Worm (Caenorhabditis elegans) whole organism, L4 larva: Measurements from ENCODE around the gene ZK1320.3.

Source experiments
- D1046.2 ChIP-seq: fragments of 200-800 bp; sonication (Bioruptor generic); IDR thresholded peaks from 2 replicates; pipeline ENCODE4 v1.3.6; 2022; ENCODE audit warnings: missing genetic modification characterization, missing compliant biosample characterization
- F10B5.3 ChIP-seq: sonication (generic microtip); optimal IDR thresholded peaks from 2 replicates; lab custom pipeline; 2016; ENCODE audit warnings: mild to moderate bottlenecking, missing genetic modification characterization, missing compliant biosample characterization
- F37D6.2 ChIP-seq: sonication (generic microtip); optimal IDR thresholded peaks from 2 replicates; lab custom pipeline; 2016; ENCODE audit warnings: mild to moderate bottlenecking, missing genetic modification characterization, missing compliant biosample characterization
- F44E2.7 ChIP-seq: fragments of 200-800 bp; sonication (Bioruptor generic); IDR thresholded peaks from 2 replicates; pipeline ENCODE4 v2.1.2; 2022; ENCODE audit warnings: missing genetic modification characterization, missing compliant biosample characterization
- R02D3.7 ChIP-seq: fragments of 150-350 bp; sonication (generic microtip); optimal IDR thresholded peaks from 3 replicates; lab custom pipeline; 2014; ENCODE audit warnings: missing biosample characterization, missing genetic modification characterization
- Y105C5A.15 ChIP-seq: fragments of 200-800 bp; sonication (Bioruptor generic); IDR thresholded peaks from 2 replicates; pipeline ENCODE4 v1.3.6; 2022; ENCODE audit warnings: missing genetic modification characterization, missing compliant biosample characterization
- Y48G9A.11 ChIP-seq: fragments of 200-800 bp; sonication (Bioruptor generic); IDR thresholded peaks from 2 replicates; pipeline ENCODE4 v1.3.6; 2022; ENCODE audit warnings: missing genetic modification reagents, missing genetic modification characterization, missing compliant biosample characterization
- Y5F2A.4 ChIP-seq: fragments of 200-800 bp; sonication (Bioruptor generic); optimal IDR thresholded peaks from 2 replicates; lab custom pipeline; 2018; ENCODE audit warnings: mild to moderate bottlenecking, missing genetic modification characterization, missing compliant biosample characterization
- Y75B8A.6 ChIP-seq: fragments of 200-800 bp; sonication (Bioruptor generic); IDR thresholded peaks from 2 replicates; pipeline ENCODE4 v1.3.6; 2022; ENCODE audit warnings: missing genetic modification reagents, missing genetic modification characterization, missing compliant biosample characterization
- aha-1 ChIP-seq: fragments of 150-350 bp; peaks from one replicate; lab custom pipeline; 2014; ENCODE audit warnings: missing biosample characterization, missing genetic modification characterization
- ama-1 ChIP-seq: fragments of 150-350 bp; optimal IDR thresholded peaks from 2 replicates; lab custom pipeline; 2014; ENCODE audit warnings: inconsistent platforms, mixed read lengths
- ceh-44 ChIP-seq: fragments of 200-800 bp; sonication (Bioruptor generic); IDR thresholded peaks from 2 replicates; pipeline ENCODE4 v1.3.6; 2022; ENCODE audit warnings: missing genetic modification reagents, missing genetic modification characterization, missing compliant biosample characterization
- ceh-62 ChIP-seq: sonication (generic microtip); optimal IDR thresholded peaks from 2 replicates; lab custom pipeline; 2017; ENCODE audit warnings: missing biosample characterization, missing genetic modification characterization
- ceh-82 ChIP-seq: sonication (generic microtip); optimal IDR thresholded peaks from 2 replicates; lab custom pipeline; 2017; ENCODE audit warnings: missing biosample characterization, missing genetic modification characterization
- daf-16 ChIP-seq, 3 experiments: sonication (generic microtip); optimal IDR thresholded peaks; 2 replicates each; lab custom pipeline; 2016 to 2017; ENCODE audit warnings: missing genetic modification characterization in 3 of 3, missing genetic modification reagents in 3 of 3, mild to moderate bottlenecking in 2 of 3, missing compliant biosample characterization in 2 of 3, missing biosample characterization in 1 of 3, moderate library complexity in 1 of 3
- daf-19 ChIP-seq: fragments of 200-800 bp; sonication (Bioruptor generic); conservative IDR thresholded peaks from 2 replicates; pipeline ENCODE4 v1.3.6; 2022; ENCODE audit warnings: missing genetic modification characterization, missing compliant biosample characterization
- dmd-6 ChIP-seq: fragments of 200-800 bp; sonication (Bioruptor generic); IDR thresholded peaks from 2 replicates; pipeline ENCODE4 v1.3.6; 2022; ENCODE audit warnings: missing genetic modification reagents, missing genetic modification characterization, missing compliant biosample characterization
- dmd-8 ChIP-seq: fragments of 200-800 bp; sonication (Bioruptor generic); IDR thresholded peaks from 2 replicates; pipeline ENCODE4 v1.3.6; 2022; ENCODE audit warnings: missing genetic modification characterization, missing compliant biosample characterization
- dmd-9 ChIP-seq: fragments of 200-800 bp; sonication (Bioruptor generic); IDR thresholded peaks from 2 replicates; pipeline ENCODE4 v1.3.6; 2022; ENCODE audit warnings: missing genetic modification reagents, missing genetic modification characterization, missing compliant biosample characterization
- egl-27 ChIP-seq: sonication (generic microtip); optimal IDR thresholded peaks from 3 replicates; lab custom pipeline; 2017; ENCODE audit warnings: missing biosample characterization, missing genetic modification reagents, missing genetic modification characterization
- fkh-10 ChIP-seq: fragments of 150-350 bp; optimal IDR thresholded peaks from 2 replicates; lab custom pipeline; 2014; ENCODE audit warnings: missing biosample characterization, missing genetic modification reagents, missing genetic modification characterization
- fos-1 ChIP-seq: fragments of 150-350 bp; optimal IDR thresholded peaks from 2 replicates; lab custom pipeline; 2014; ENCODE audit warnings: missing biosample characterization, missing genetic modification characterization
- hlh-30 ChIP-seq: sonication (generic microtip); optimal IDR thresholded peaks from 2 replicates; lab custom pipeline; 2017; ENCODE audit warnings: antibody characterized with exemption, mild to moderate bottlenecking, missing genetic modification characterization, missing compliant biosample characterization; ENCODE audit not compliant: insufficient read depth
- hmg-1.1 ChIP-seq: fragments of 200-800 bp; sonication (Bioruptor generic); IDR thresholded peaks from 2 replicates; pipeline ENCODE4 v1.3.6; 2022; ENCODE audit warnings: missing genetic modification reagents, missing genetic modification characterization, missing compliant biosample characterization
- lim-7 ChIP-seq: fragments of 200-800 bp; sonication (Bioruptor generic); IDR thresholded peaks from 2 replicates; pipeline ENCODE4 v1.3.6; 2022; ENCODE audit warnings: missing genetic modification characterization, missing compliant biosample characterization
- lin-38 ChIP-seq: fragments of 200-800 bp; sonication (Bioruptor generic); IDR thresholded peaks from 2 replicates; pipeline ENCODE4 v1.3.6; 2022; ENCODE audit warnings: missing genetic modification reagents, missing genetic modification characterization, missing compliant biosample characterization
- lin-39 ChIP-seq: fragments of 150-350 bp; optimal IDR thresholded peaks from 2 replicates; lab custom pipeline; 2014; ENCODE audit warnings: missing biosample characterization, missing genetic modification reagents, missing genetic modification characterization
- lsy-2 ChIP-seq, 2 experiments: fragments of 150-350 bp in 1 of 2; sonication (generic microtip) in 1 of 2; optimal IDR thresholded peaks; 2 replicates each; lab custom pipeline; 2014 to 2017; ENCODE audit warnings: missing biosample characterization in 2 of 2, missing genetic modification characterization in 2 of 2
- mdl-1 ChIP-seq, 2 experiments: fragments of 150-350 bp in 1 of 2; sonication (generic microtip) in 1 of 2; optimal IDR thresholded peaks; 2 replicates each; lab custom pipeline; 2014 to 2017; ENCODE audit warnings: missing biosample characterization in 2 of 2, missing genetic modification characterization in 2 of 2
- mdt-29 ChIP-seq: fragments of 200-800 bp; sonication (Bioruptor generic); IDR thresholded peaks from 2 replicates; pipeline ENCODE4 v1.3.6; 2022; ENCODE audit warnings: missing genetic modification reagents, missing genetic modification characterization, missing compliant biosample characterization
- mep-1 ChIP-seq: fragments of 150-350 bp; sonication (generic microtip); optimal IDR thresholded peaks from 3 replicates; lab custom pipeline; 2014; ENCODE audit warnings: missing biosample characterization, missing genetic modification characterization
- mxl-3 ChIP-seq: fragments of 200-800 bp; sonication (Bioruptor generic); optimal IDR thresholded peaks from 2 replicates; lab custom pipeline; 2018; ENCODE audit warnings: mild to moderate bottlenecking, missing genetic modification characterization, missing compliant biosample characterization
- nhr-11 ChIP-seq: fragments of 150-350 bp; optimal IDR thresholded peaks from 2 replicates; lab custom pipeline; 2014; ENCODE audit warnings: missing biosample characterization, missing genetic modification characterization
- nhr-111 ChIP-seq: fragments of 200-800 bp; sonication (Bioruptor generic); optimal IDR thresholded peaks from 2 replicates; lab custom pipeline; 2018; ENCODE audit warnings: mild to moderate bottlenecking, missing genetic modification characterization, missing compliant biosample characterization
- nhr-237 ChIP-seq: sonication (generic microtip); optimal IDR thresholded peaks from 2 replicates; lab custom pipeline; 2017; ENCODE audit warnings: missing biosample characterization, missing genetic modification characterization
- nhr-28 ChIP-seq: fragments of 150-350 bp; optimal IDR thresholded peaks from 2 replicates; lab custom pipeline; 2014; ENCODE audit warnings: missing biosample characterization, missing genetic modification characterization
- nhr-6 ChIP-seq: fragments of 150-350 bp; optimal IDR thresholded peaks from 2 replicates; lab custom pipeline; 2014; ENCODE audit warnings: missing biosample characterization, missing genetic modification characterization
- nhr-77 ChIP-seq: fragments of 150-350 bp; optimal IDR thresholded peaks from 2 replicates; lab custom pipeline; 2014; ENCODE audit warnings: missing biosample characterization, missing genetic modification characterization
- pqm-1 ChIP-seq: sonication (generic microtip); optimal IDR thresholded peaks from 2 replicates; lab custom pipeline; 2017; ENCODE audit warnings: missing biosample characterization, missing genetic modification characterization
- saeg-2 ChIP-seq: fragments of 200-800 bp; sonication (Bioruptor generic); IDR thresholded peaks from 2 replicates; pipeline ENCODE4 v1.3.6; 2022; ENCODE audit warnings: missing genetic modification reagents, missing genetic modification characterization, missing compliant biosample characterization
- set-16 ChIP-seq: fragments of 200-800 bp; sonication (Bioruptor generic); IDR thresholded peaks from 2 replicates; pipeline ENCODE4 v1.3.6; 2022; ENCODE audit warnings: missing genetic modification reagents, missing genetic modification characterization, missing compliant biosample characterization
- skn-1 ChIP-seq: fragments of 150-350 bp; optimal IDR thresholded peaks from 2 replicates; lab custom pipeline; 2014; ENCODE audit warnings: missing biosample characterization, missing genetic modification characterization
- spr-1 ChIP-seq: sonication (generic microtip); optimal IDR thresholded peaks from 2 replicates; lab custom pipeline; 2016; ENCODE audit warnings: mild to moderate bottlenecking, missing genetic modification characterization, missing compliant biosample characterization
- spr-3 ChIP-seq: fragments of 200-800 bp; sonication (Bioruptor generic); optimal IDR thresholded peaks from 2 replicates; lab custom pipeline; 2018; ENCODE audit warnings: mild to moderate bottlenecking, missing genetic modification characterization, missing compliant biosample characterization
- tra-1 ChIP-seq: fragments of 200-800 bp; sonication (Bioruptor generic); IDR thresholded peaks from 2 replicates; pipeline ENCODE4 v1.3.6; 2022; ENCODE audit warnings: missing genetic modification reagents, missing genetic modification characterization, missing compliant biosample characterization
- unc-39 ChIP-seq: sonication (generic microtip); optimal IDR thresholded peaks from 2 replicates; lab custom pipeline; 2017; ENCODE audit warnings: missing biosample characterization, missing genetic modification characterization
- unc-62 ChIP-seq, 3 experiments: fragments of 150-350 bp in 1 of 3; sonication (generic microtip); optimal IDR thresholded peaks in 2 of 3; peaks in 1 of 3; 1 replicate in 1 of 3; 2 replicates in 2 of 3; lab custom pipeline; 2014 to 2017; ENCODE audit warnings: missing biosample characterization in 3 of 3, missing genetic modification characterization in 3 of 3, missing genetic modification reagents in 3 of 3, missing genotype in 1 of 3
- zfp-2 ChIP-seq: sonication (generic microtip); optimal IDR thresholded peaks from 2 replicates; lab custom pipeline; 2016; ENCODE audit warnings: mild to moderate bottlenecking, missing genetic modification characterization, missing compliant biosample characterization
- zfp-3 ChIP-seq: fragments of 200-800 bp; sonication (Bioruptor generic); conservative IDR thresholded peaks from 2 replicates; pipeline ENCODE4 v1.3.6; 2022; ENCODE audit warnings: missing genetic modification reagents, missing genetic modification characterization, missing compliant biosample characterization

Gene ZK1320.3

DNA sequence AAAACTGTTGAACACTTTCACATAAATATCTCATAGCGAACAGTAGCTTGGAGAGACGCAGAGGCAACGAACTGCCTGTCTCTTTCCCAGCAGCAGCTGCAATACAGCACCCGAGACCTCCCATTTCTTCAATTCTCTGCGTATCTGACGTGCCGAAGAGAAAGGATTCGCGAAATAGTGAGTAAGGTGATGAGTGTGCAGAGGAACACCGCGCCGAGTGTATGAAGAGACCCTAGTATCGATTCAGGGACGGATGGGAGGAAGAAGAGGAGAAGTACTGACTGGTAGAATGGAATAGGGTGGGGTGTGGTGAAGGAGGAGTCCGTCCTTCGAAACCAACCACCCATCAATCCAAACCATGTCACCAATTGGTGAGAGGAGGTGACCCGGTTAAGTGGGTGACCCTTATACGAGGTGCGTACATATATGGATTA lies 14.1 kb downstream of the ZK1320.3 start (continued):
- TF ChIP-seq skn-1 (tag; lab: Kevin White, UChicago) (no peak), spr-1 (tag; lab: Kevin White, UChicago) (peak; percentile 19), ceh-82 (tag; lab: Kevin White, UChicago) (no peak), hmg-1.1 (GFP tag; lab: Robert Waterston, UW) (peak; percentile 83), saeg-2 (0 out of 2 replicates have a peak, but pooled peaks have one; percentile 44), dmd-9 (GFP tag; lab: Robert Waterston, UW) (no peak), spr-3 (GFP tag; lab: Kevin White, UChicago) (no peak), nhr-6 (tag; lab: Kevin White, UChicago) (peak; percentile 45), ama-1 (lab: Kevin White, UChicago) (peak; percentile 40), zfp-3 (GFP tag; lab: Robert Waterston, UW) (no peak), zfp-2 (tag; lab: Kevin White, UChicago) (no peak), D1046.2 (GFP tag; lab: Robert Waterston, UW) (no peak), unc-39 (tag; lab: Kevin White, UChicago) (no peak), F37D6.2 (tag; lab: Kevin White, UChicago) (peak; percentile 0), nhr-111 (GFP tag; lab: Kevin White, UChicago) (no peak), Y5F2A.4 (no peak), mxl-3 (GFP tag; lab: Kevin White, UChicago) (peak; percentile 86), Y48G9A.11 (no peak), daf-16 (GFP tag; optimal IDR thresholded peaks at IDR 0.05; lab: Kevin White, UChicago) (no peak), daf-16 (tag; optimal IDR thresholded peaks at IDR 0.05; lab: Kevin White, UChicago) (peak; percentile 46), F10B5.3 (tag; lab: Kevin White, UChicago) (peak; percentile 23), lin-39 (tag; lab: Kevin White, UChicago) (no peak), nhr-237 (no peak), fkh-10 (GFP tag; lab: Kevin White, UChicago) (no peak), set-16 (peak; percentile 49), Y75B8A.6 (GFP tag; lab: Robert Waterston, UW) (no peak), mdt-29 (GFP tag; lab: Robert Waterston, UW) (no peak), pqm-1 (no peak)

DNA sequence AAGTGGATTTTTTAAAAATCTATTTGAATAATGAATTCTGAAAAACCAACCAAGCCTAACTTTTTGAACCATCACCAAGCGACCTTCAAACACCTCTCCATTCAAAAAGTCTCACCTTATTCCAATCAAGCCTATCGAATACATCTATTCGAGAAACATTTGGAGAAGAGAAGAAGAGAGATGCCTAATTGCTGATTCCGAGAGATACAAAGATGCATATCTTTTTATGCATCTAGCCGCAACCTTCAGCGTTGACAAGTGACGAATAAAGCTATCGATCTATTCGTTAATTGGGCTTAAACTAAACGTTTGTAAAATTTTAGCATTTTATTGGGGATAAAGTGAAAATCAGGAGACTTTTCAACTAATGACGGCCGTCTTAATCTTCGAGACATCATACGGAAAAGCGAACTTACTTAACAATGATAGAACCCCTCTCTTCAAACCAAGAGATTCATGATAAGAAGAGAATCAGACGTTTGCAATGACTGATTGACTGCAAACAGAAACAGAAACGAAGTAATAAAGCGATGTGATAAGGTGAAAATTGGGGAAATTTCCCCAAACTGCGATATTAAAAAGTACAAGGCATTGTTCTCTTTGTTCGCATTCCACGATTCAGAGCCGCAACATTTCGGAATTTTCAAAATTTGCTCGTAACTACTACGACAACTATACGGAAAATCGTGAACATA lies 15.1 kb downstream of the ZK1320.3 start:
- TF ChIP-seq mxl-3 (GFP tag; lab: Kevin White, UChicago) (peak; percentile 6), lsy-2 (tag; optimal IDR thresholded peaks at IDR 0.05; lab: Kevin White, UChicago) (no peak), F44E2.7 (GFP tag; lab: Robert Waterston, UW) (no peak), R02D3.7 (tag; lab: Kevin White, UChicago) (no peak), lin-39 (tag; lab: Kevin White, UChicago) (no peak), nhr-111 (GFP tag; lab: Kevin White, UChicago) (no peak), Y105C5A.15 (GFP tag; lab: Robert Waterston, UW) (no peak), daf-16 (GFP tag; optimal IDR thresholded peaks at IDR 0.05; lab: Kevin White, UChicago) (no peak), daf-16 (tag; optimal IDR thresholded peaks at IDR 0.05; lab: Kevin White, UChicago) (peak; percentile 8), unc-62 (GFP tag; optimal IDR thresholded peaks at IDR 0.05 in 1 of 2; lab: Kevin White, UChicago) (peak in 1 of 2 experiments; percentile 70), unc-62 (tag; optimal IDR thresholded peaks at IDR 0.05; lab: Kevin White, UChicago) (no peak), nhr-28 (tag; lab: Kevin White, UChicago) (peak; percentile 77), mep-1 (no peak), tra-1 (GFP tag; lab: Robert Waterston, UW) (no peak), fos-1 (no peak), nhr-77 (tag; lab: Kevin White, UChicago) (no peak), mdl-1 (tag; optimal IDR thresholded peaks at IDR 0.05; lab: Kevin White, UChicago) (no peak), fkh-10 (GFP tag; lab: Kevin White, UChicago) (no peak), hlh-30 (tag; lab: Kevin White, UChicago) (no peak), daf-19 (no peak), F10B5.3 (tag; lab: Kevin White, UChicago) (no peak), ceh-62 (tag; lab: Kevin White, UChicago) (no peak), lin-38 (GFP tag; lab: Robert Waterston, UW) (no peak), nhr-11 (no peak), lim-7 (GFP tag; lab: Robert Waterston, UW) (no peak), dmd-6 (GFP tag; lab: Robert Waterston, UW) (peak; percentile 52), aha-1 (tag; lab: Kevin White, UChicago) (peak; percentile 50), egl-27 (tag; lab: Kevin White, UChicago) (no peak), F37D6.2 (tag; lab: Kevin White, UChicago) (no peak), dmd-8 (GFP tag; lab: Robert Waterston, UW) (no peak), ceh-44 (GFP tag; lab: Robert Waterston, UW) (no peak), pqm-1 (peak; percentile 85)
